Worm (Caenorhabditis elegans) whole organism, L2 larva: Measurements from ENCODE around the gene wht-5.

Source experiments
- C34F6.9 ChIP-seq: fragments of 150-350 bp; optimal IDR thresholded peaks from 2 replicates; lab custom pipeline; 2014; ENCODE audit warnings: missing biosample characterization, missing genetic modification characterization
- F13H6.1 ChIP-seq: sonication (generic microtip); optimal IDR thresholded peaks from 2 replicates; lab custom pipeline; 2016; ENCODE audit warnings: missing genetic modification characterization, missing compliant biosample characterization
- Y55F3AM.14 ChIP-seq: fragments of 200-800 bp; sonication (Bioruptor generic); optimal IDR thresholded peaks from 2 replicates; lab custom pipeline; 2018; ENCODE audit warnings: mild to moderate bottlenecking, missing genetic modification characterization, missing compliant biosample characterization
- ZK546.5 ChIP-seq: sonication (generic microtip); optimal IDR thresholded peaks from 2 replicates; lab custom pipeline; 2017; ENCODE audit warnings: missing biosample characterization, missing genetic modification characterization
- alr-1 ChIP-seq: fragments of 150-350 bp; optimal IDR thresholded peaks from 2 replicates; lab custom pipeline; 2014; ENCODE audit warnings: missing biosample characterization, missing genetic modification characterization
- aly-2 ChIP-seq: fragments of 150-350 bp; optimal IDR thresholded peaks from 2 replicates; lab custom pipeline; 2014; ENCODE audit warnings: missing biosample characterization, missing genetic modification characterization
- ama-1 ChIP-seq: fragments of 150-350 bp; optimal IDR thresholded peaks from 2 replicates; lab custom pipeline; 2018; ENCODE audit warnings: inconsistent platforms
- blmp-1 ChIP-seq: sonication (generic microtip); optimal IDR thresholded peaks from 2 replicates; lab custom pipeline; 2017; ENCODE audit warnings: missing genetic modification characterization, mild to moderate bottlenecking, missing compliant biosample characterization, antibody characterized with exemption, moderate library complexity; ENCODE audit not compliant: insufficient read depth
- ceh-16 ChIP-seq: fragments of 150-350 bp; optimal IDR thresholded peaks from 2 replicates; lab custom pipeline; 2014; ENCODE audit warnings: missing biosample characterization, missing genetic modification characterization
- crh-2 ChIP-seq: sonication (generic microtip); optimal IDR thresholded peaks from 2 replicates; lab custom pipeline; 2017; ENCODE audit warnings: missing biosample characterization, missing genetic modification characterization
- dmd-4 ChIP-seq: sonication (generic microtip); optimal IDR thresholded peaks from 2 replicates; lab custom pipeline; 2017; ENCODE audit warnings: missing biosample characterization, missing genetic modification characterization
- egl-27 ChIP-seq: sonication (generic microtip); optimal IDR thresholded peaks from 3 replicates; lab custom pipeline; 2017; ENCODE audit warnings: missing biosample characterization, missing genetic modification reagents, missing genetic modification characterization
- fos-1 ChIP-seq: fragments of 150-350 bp; optimal IDR thresholded peaks from 2 replicates; lab custom pipeline; 2014; ENCODE audit warnings: missing biosample characterization, missing genetic modification characterization
- gmeb-1 ChIP-seq: fragments of 150-350 bp; optimal IDR thresholded peaks from 2 replicates; lab custom pipeline; 2014; ENCODE audit warnings: missing biosample characterization, missing genetic modification characterization
- lin-11 ChIP-seq: fragments of 150-350 bp; sonication (generic microtip); optimal IDR thresholded peaks from 2 replicates; lab custom pipeline; 2014; ENCODE audit warnings: missing biosample characterization, missing genetic modification characterization, inconsistent platforms, mixed read lengths
- lin-39 ChIP-seq: fragments of 150-350 bp; optimal IDR thresholded peaks from 2 replicates; lab custom pipeline; 2014; ENCODE audit warnings: missing biosample characterization, missing genetic modification reagents, missing genetic modification characterization
- lsy-2 ChIP-seq, 2 experiments: fragments of 150-350 bp in 1 of 2; sonication (generic microtip) in 1 of 2; optimal IDR thresholded peaks; 2 replicates each; lab custom pipeline; 2014 to 2017; ENCODE audit warnings: missing biosample characterization in 2 of 2, missing genetic modification characterization in 2 of 2
- mab-5 ChIP-seq: fragments of 150-350 bp; optimal IDR thresholded peaks from 2 replicates; lab custom pipeline; 2014; ENCODE audit warnings: missing biosample characterization, missing genetic modification characterization
- mbf-1 ChIP-seq: sonication (generic microtip); optimal IDR thresholded peaks from 2 replicates; lab custom pipeline; 2017; ENCODE audit warnings: missing biosample characterization, missing genetic modification characterization
- mdl-1 ChIP-seq, 2 experiments: fragments of 150-350 bp in 1 of 2; sonication (generic microtip) in 1 of 2; optimal IDR thresholded peaks; 2 replicates each; lab custom pipeline; 2017; ENCODE audit warnings: missing biosample characterization in 2 of 2, missing genetic modification characterization in 2 of 2
- nhr-10 ChIP-seq: sonication (generic microtip); optimal IDR thresholded peaks from 2 replicates; lab custom pipeline; 2017; ENCODE audit warnings: missing biosample characterization, missing genetic modification characterization
- nhr-11 ChIP-seq: fragments of 150-350 bp; optimal IDR thresholded peaks from 2 replicates; lab custom pipeline; 2014; ENCODE audit warnings: missing biosample characterization, missing genetic modification characterization
- nhr-12 ChIP-seq: fragments of 150-350 bp; optimal IDR thresholded peaks from 2 replicates; lab custom pipeline; 2014; ENCODE audit warnings: missing biosample characterization, missing genetic modification characterization
- nhr-129 ChIP-seq: fragments of 150-350 bp; optimal IDR thresholded peaks from 2 replicates; lab custom pipeline; 2014; ENCODE audit warnings: missing biosample characterization, missing genetic modification characterization
- nhr-21 ChIP-seq: fragments of 150-350 bp; optimal IDR thresholded peaks from 2 replicates; lab custom pipeline; 2014; ENCODE audit warnings: missing biosample characterization, missing genetic modification characterization
- nhr-25 ChIP-seq: fragments of 150-350 bp; sonication (generic microtip); optimal IDR thresholded peaks from 3 replicates; lab custom pipeline; 2014; ENCODE audit warnings: missing biosample characterization, missing genetic modification characterization
- sem-4 ChIP-seq: fragments of 150-350 bp; optimal IDR thresholded peaks from 2 replicates; lab custom pipeline; 2014; ENCODE audit warnings: missing biosample characterization, missing genetic modification reagents, missing genetic modification characterization
- skn-1 ChIP-seq: sonication (generic microtip); optimal IDR thresholded peaks from 2 replicates; lab custom pipeline; 2017; ENCODE audit warnings: missing biosample characterization, missing genetic modification characterization
- sma-3 ChIP-seq: sonication (generic microtip); optimal IDR thresholded peaks from 2 replicates; lab custom pipeline; 2016; ENCODE audit warnings: missing genetic modification reagents, missing genetic modification characterization, missing compliant biosample characterization
- sma-9 ChIP-seq, 2 experiments: fragments of 150-350 bp in 1 of 2; sonication (generic microtip) in 1 of 2; optimal IDR thresholded peaks; 2 replicates each; lab custom pipeline; 2014 to 2016; ENCODE audit warnings: missing genetic modification characterization in 2 of 2, mild to moderate bottlenecking in 1 of 2, missing biosample characterization in 1 of 2, missing compliant biosample characterization in 1 of 2, missing genetic modification reagents in 1 of 2, moderate library complexity in 1 of 2
- snpc-4 ChIP-seq: fragments of 150-350 bp; optimal IDR thresholded peaks from 2 replicates; lab custom pipeline; 2014; ENCODE audit warnings: missing biosample characterization, missing genetic modification characterization
- unc-55 ChIP-seq: fragments of 150-350 bp; sonication (generic microtip); optimal IDR thresholded peaks from 3 replicates; lab custom pipeline; 2014; ENCODE audit warnings: missing biosample characterization, missing genetic modification reagents, missing genetic modification characterization
- zag-1 ChIP-seq: fragments of 150-350 bp; optimal IDR thresholded peaks from 2 replicates; lab custom pipeline; 2014; ENCODE audit warnings: missing biosample characterization, missing genetic modification characterization
- ztf-11 ChIP-seq: sonication (generic microtip); optimal IDR thresholded peaks from 2 replicates; lab custom pipeline; 2017; ENCODE audit warnings: missing biosample characterization, missing genetic modification characterization

Gene wht-5

DNA sequence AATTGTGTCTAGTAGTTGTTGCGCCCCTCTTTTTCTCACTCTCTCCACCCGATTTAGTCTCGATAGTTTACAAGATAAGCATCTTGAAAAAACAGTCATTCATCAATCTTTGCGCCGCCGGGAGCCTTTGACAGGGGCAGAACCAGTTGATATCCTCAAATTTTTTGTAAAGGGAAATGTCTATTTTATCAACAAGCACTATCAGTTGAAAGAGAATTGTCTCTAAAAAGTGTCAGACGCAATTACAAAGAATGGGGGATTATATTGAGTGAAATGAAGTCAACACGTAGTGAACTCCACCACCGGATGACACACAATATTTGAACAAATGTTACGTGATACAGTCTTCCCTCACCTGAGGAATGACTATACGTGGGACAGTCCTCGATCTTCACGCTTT, 3.2 kb upstream of the wht-5 start:
- no peak for TF ChIP-seq fos-1 (tag; lab: Kevin White, UChicago)
- no peak for TF ChIP-seq snpc-4
- no peak for TF ChIP-seq ama-1 (lab: Kevin White, UChicago)
- TF ChIP-seq mbf-1 (tag; lab: Kevin White, UChicago), result no peak
- no peak for TF ChIP-seq mdl-1 (tag; optimal IDR thresholded peaks at IDR 0.05; lab: Kevin White, UChicago)
- no peak for TF ChIP-seq sem-4 (tag; lab: Kevin White, UChicago)
- no peak for TF ChIP-seq zag-1 (tag; lab: Kevin White, UChicago)
- TF ChIP-seq sma-9 (GFP tag; optimal IDR thresholded peaks at IDR 0.05; lab: Kevin White, UChicago), result no peak
- no peak for TF ChIP-seq sma-9 (tag; optimal IDR thresholded peaks at IDR 0.05; lab: Kevin White, UChicago)
- no peak for TF ChIP-seq blmp-1 (tag; lab: Kevin White, UChicago)
- no peak for TF ChIP-seq ZK546.5 (tag; lab: Kevin White, UChicago)
- no peak for TF ChIP-seq nhr-21
- TF ChIP-seq lin-39, result no peak
- no peak for TF ChIP-seq nhr-12 (tag; lab: Kevin White, UChicago)
- no peak for TF ChIP-seq C34F6.9 (tag; lab: Kevin White, UChicago)
- no peak for TF ChIP-seq aly-2 (tag; lab: Kevin White, UChicago)

- TF ChIP-seq lsy-2 (tag; optimal IDR thresholded peaks at IDR 0.05; lab: Kevin White, UChicago) (peak in 1 of 2 experiments; percentile 46), nhr-129 (tag; lab: Kevin White, UChicago) (peak; percentile 17), unc-55 (GFP tag; lab: Kevin White, UChicago) (peak; percentile 34), gmeb-1 (tag; lab: Kevin White, UChicago) (peak; percentile 65), ztf-11 (tag; lab: Kevin White, UChicago) (no peak)
Observed at ce11 chrIV:12334708-12335107, 2.7 kb upstream of the wht-5 start.

- TF ChIP-seq lsy-2 (tag; optimal IDR thresholded peaks at IDR 0.05; lab: Kevin White, UChicago) (peak in 1 of 2 experiments; percentile 2), fos-1 (tag; lab: Kevin White, UChicago) (no peak), egl-27 (tag; lab: Kevin White, UChicago) (no peak), ztf-11 (tag; lab: Kevin White, UChicago) (no peak), zag-1 (tag; lab: Kevin White, UChicago) (no peak), mbf-1 (tag; lab: Kevin White, UChicago) (no peak), F13H6.1 (peak; percentile 54), lin-11 (peak; percentile 24), mdl-1 (tag; optimal IDR thresholded peaks at IDR 0.05; lab: Kevin White, UChicago) (peak in 1 of 2 experiments; percentile 22), ZK546.5 (tag; lab: Kevin White, UChicago) (no peak), nhr-25 (tag; lab: Kevin White, UChicago) (peak; percentile 28), unc-55 (GFP tag; lab: Kevin White, UChicago) (peak; percentile 39), C34F6.9 (tag; lab: Kevin White, UChicago) (peak; percentile 17), nhr-129 (tag; lab: Kevin White, UChicago) (peak; percentile 90), nhr-10 (tag; lab: Kevin White, UChicago) (no peak), skn-1 (no peak), sma-9 (GFP tag; optimal IDR thresholded peaks at IDR 0.05; lab: Kevin White, UChicago) (peak; percentile 43), sma-9 (tag; optimal IDR thresholded peaks at IDR 0.05; lab: Kevin White, UChicago) (no peak), dmd-4 (no peak), aly-2 (tag; lab: Kevin White, UChicago) (no peak)
Observed at ce11 chrIV:12335248-12335647, 2.1 kb upstream of the wht-5 start.

DNA sequence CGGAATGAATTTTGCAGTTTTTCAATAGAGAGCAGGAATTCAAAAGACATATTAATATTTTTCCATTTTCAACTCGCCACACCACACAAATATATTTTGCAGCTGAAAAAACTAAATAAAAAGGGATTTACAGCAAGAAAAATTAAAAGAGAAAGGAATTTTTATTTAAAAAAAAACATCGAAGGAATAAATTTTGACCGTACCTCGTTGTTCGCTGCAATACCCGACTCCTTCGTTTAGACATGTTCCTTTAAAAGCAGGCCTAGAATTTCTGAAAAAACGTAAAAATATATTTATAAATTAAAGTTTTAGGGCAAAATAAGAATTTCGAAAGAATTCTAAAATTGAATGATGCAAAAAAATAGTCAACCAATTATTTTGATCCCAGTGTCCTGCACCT, 1.6 kb upstream of the wht-5 start, which contains the start of gene F19B6.1:
TSS of gene F19B6.1 (minus strand) at position 278 of the 400 bp plus-strand sequence.
- TF ChIP-seq egl-27 (tag; lab: Kevin White, UChicago), result no peak
- TF ChIP-seq gmeb-1 (tag; lab: Kevin White, UChicago), result no peak
- no peak for TF ChIP-seq lsy-2 (tag; optimal IDR thresholded peaks at IDR 0.05; lab: Kevin White, UChicago)
- no peak for TF ChIP-seq alr-1 (tag; lab: Kevin White, UChicago)
- no peak for TF ChIP-seq crh-2 (tag; lab: Kevin White, UChicago)
- TF ChIP-seq aly-2 (tag; lab: Kevin White, UChicago), result no peak
- TF ChIP-seq ceh-16 (tag; lab: Kevin White, UChicago), result no peak
- TF ChIP-seq ZK546.5 (tag; lab: Kevin White, UChicago), result no peak
- TF ChIP-seq blmp-1 (tag; lab: Kevin White, UChicago), result no peak
- TF ChIP-seq Y55F3AM.14 (GFP tag; lab: Kevin White, UChicago), result no peak
- no peak for TF ChIP-seq sma-3 (GFP tag; lab: Kevin White, UChicago)
- TF ChIP-seq nhr-11, result no peak
- no peak for TF ChIP-seq mdl-1 (tag; optimal IDR thresholded peaks at IDR 0.05; lab: Kevin White, UChicago)
- no peak for TF ChIP-seq mab-5
- no peak for TF ChIP-seq unc-55 (GFP tag; lab: Kevin White, UChicago)
- no peak for TF ChIP-seq ztf-11 (tag; lab: Kevin White, UChicago)
- TF ChIP-seq nhr-21, result no peak
